Worm (Caenorhabditis elegans): ENCODE results near the gene pgp-5.

DNA sequence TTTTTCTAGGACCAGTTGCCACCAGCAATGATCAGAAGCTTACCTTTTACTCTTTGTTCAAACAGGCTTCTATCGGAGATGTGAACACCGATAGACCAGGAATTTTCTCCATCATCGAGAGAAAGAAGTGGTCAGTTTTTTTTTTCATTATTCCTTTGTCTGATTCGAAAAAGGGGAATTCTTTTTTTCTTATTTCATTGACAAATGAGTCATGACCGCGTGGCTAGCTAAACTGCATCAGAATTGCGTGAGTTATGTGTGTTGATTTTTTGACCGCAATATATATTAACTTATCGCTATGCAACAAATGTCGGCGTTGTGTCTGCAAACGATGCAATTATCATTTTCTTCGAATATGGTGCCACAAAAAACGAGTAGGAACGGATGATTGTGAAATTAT is 44.3 kb upstream of the pgp-5 start:
- TF ChIP-seq hmbx-1 (tag; optimal IDR thresholded peaks at IDR 0.05) = no peak
- TF ChIP-seq ama-1 (optimal IDR thresholded peaks at IDR 0.05) = no peak
- no peak for TF ChIP-seq ceh-36 (tag; optimal IDR thresholded peaks at IDR 0.05)
- TF ChIP-seq aly-1 (tag; optimal IDR thresholded peaks at IDR 0.05) = no peak
- no peak for TF ChIP-seq scrt-1 (GFP tag; IDR thresholded peaks at IDR 0.05)
- TF ChIP-seq ceh-13 (GFP tag; optimal IDR thresholded peaks at IDR 0.05) = no peak
- TF ChIP-seq F13C5.2 (tag; optimal IDR thresholded peaks at IDR 0.05) = no peak
- no peak for TF ChIP-seq flt-1 (GFP tag; IDR thresholded peaks at IDR 0.05)
- no peak for TF ChIP-seq tbx-11 (GFP tag; IDR thresholded peaks at IDR 0.05)
- no peak for TF ChIP-seq hnd-1 (tag; optimal IDR thresholded peaks at IDR 0.05)
- no peak for TF ChIP-seq tra-4 (tag; optimal IDR thresholded peaks at IDR 0.05)
- TF ChIP-seq pes-1 (GFP tag; IDR thresholded peaks at IDR 0.05) = no peak
- TF ChIP-seq tbx-37 (GFP tag; conservative IDR thresholded peaks at IDR 0.05) = no peak
